Worm (Caenorhabditis elegans): ENCODE measurements around the gene T09B9.3.

Gene T09B9.3

DNA sequence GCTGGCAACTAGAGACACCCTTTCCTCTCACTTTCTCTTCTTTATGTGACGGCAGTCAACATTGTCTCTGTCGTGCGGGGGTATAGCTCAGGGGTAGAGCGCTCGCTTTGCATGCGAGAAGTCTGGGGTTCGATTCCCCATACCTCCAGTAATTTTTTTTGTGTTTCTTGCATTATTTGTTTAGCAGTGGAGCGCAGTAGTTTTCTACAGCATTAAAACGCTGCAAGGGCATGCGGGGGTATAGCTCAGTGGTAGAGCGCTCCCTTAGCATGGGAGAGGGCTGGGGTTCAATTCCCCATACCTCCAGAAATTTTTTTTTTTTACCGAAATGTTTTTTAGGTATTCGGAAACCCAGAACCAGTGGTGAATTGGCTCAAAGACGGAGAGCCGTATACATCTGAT is 17.7 kb downstream of the T09B9.3 start (continued):
- peak; percentile 81 for TF ChIP-seq tbx-7 (tag; optimal IDR thresholded peaks at IDR 0.05)
- peak; percentile 96 for TF ChIP-seq sox-4 (tag; optimal IDR thresholded peaks at IDR 0.05)
- peak; percentile 88 for TF ChIP-seq lim-6 (tag; optimal IDR thresholded peaks at IDR 0.05)
- TF ChIP-seq zip-5 (tag; optimal IDR thresholded peaks at IDR 0.05) = peak; percentile 86
- TF ChIP-seq fkh-6 (tag; optimal IDR thresholded peaks at IDR 0.05) = peak; percentile 96
- peak; percentile 95 for TF ChIP-seq fax-1 (tag; optimal IDR thresholded peaks at IDR 0.05)
- peak; percentile 98 for TF ChIP-seq pqm-1 (tag; optimal IDR thresholded peaks at IDR 0.05)
- TF ChIP-seq pha-2 (tag; optimal IDR thresholded peaks at IDR 0.05) = peak; percentile 93
- peak; percentile 78 for TF ChIP-seq fkh-10 (GFP tag; optimal IDR thresholded peaks at IDR 0.05)
- peak; percentile 80 for TF ChIP-seq ets-4 (tag; optimal IDR thresholded peaks at IDR 0.05)
- peak; percentile 79 for TF ChIP-seq ahr-1 (tag; optimal IDR thresholded peaks at IDR 0.05)
- TF ChIP-seq hlh-30 (tag; optimal IDR thresholded peaks at IDR 0.05; ENCODE audit: insufficient read depth) = peak; percentile 43
- TF ChIP-seq T23F11.4 (GFP tag; optimal IDR thresholded peaks at IDR 0.05) = peak; percentile 92
- peak; percentile 97 for TF ChIP-seq ceh-34 (tag; optimal IDR thresholded peaks at IDR 0.05)
- TF ChIP-seq ceh-30 (tag; optimal IDR thresholded peaks at IDR 0.05) = peak; percentile 73
- peak; percentile 94 for TF ChIP-seq K02D7.2 (tag; optimal IDR thresholded peaks at IDR 0.05)
- TF ChIP-seq mec-3 (tag; optimal IDR thresholded peaks at IDR 0.05; ENCODE audit: borderline replicate concordance) = peak; percentile 86
- TF ChIP-seq eyg-1 (tag; optimal IDR thresholded peaks at IDR 0.05) = peak; percentile 97
- TF ChIP-seq ttx-3 (tag; optimal IDR thresholded peaks at IDR 0.05) = peak; percentile 95

DNA sequence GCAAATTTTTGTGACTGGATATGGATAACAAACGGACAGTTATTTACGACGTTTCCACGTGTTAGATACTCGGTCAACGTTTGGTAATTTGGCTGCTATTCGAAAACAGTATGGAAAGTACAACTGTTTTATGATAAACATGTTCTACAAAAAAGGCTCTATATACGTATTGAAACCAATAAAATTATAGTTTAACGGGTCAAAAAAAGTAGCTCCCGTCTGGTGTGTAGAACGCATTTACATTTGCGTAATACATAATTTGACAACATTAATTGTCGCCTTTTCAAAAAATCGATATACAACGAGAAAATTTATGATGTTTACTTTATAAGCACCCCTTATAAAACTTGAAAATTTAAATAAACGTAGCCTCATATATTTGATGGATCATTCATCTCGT is 19.1 kb downstream of the T09B9.3 start:
- TF ChIP-seq ahr-1 (tag; optimal IDR thresholded peaks at IDR 0.05) (no peak), F13H6.1 (tag; optimal IDR thresholded peaks at IDR 0.05) (no peak), ets-4 (tag; optimal IDR thresholded peaks at IDR 0.05) (no peak), K02D7.2 (tag; optimal IDR thresholded peaks at IDR 0.05) (no peak), pqm-1 (tag; optimal IDR thresholded peaks at IDR 0.05) (no peak), sdc-2 (tag; optimal IDR thresholded peaks at IDR 0.05) (no peak), nhr-11 (tag; optimal IDR thresholded peaks at IDR 0.05) (no peak), rnt-1 (tag; optimal IDR thresholded peaks at IDR 0.05) (no peak), hlh-15 (tag; optimal IDR thresholded peaks at IDR 0.05) (no peak), pag-3 (tag; optimal IDR thresholded peaks at IDR 0.05; ENCODE audit: borderline replicate concordance) (no peak), npax-4 (tag; optimal IDR thresholded peaks at IDR 0.05) (no peak)

DNA sequence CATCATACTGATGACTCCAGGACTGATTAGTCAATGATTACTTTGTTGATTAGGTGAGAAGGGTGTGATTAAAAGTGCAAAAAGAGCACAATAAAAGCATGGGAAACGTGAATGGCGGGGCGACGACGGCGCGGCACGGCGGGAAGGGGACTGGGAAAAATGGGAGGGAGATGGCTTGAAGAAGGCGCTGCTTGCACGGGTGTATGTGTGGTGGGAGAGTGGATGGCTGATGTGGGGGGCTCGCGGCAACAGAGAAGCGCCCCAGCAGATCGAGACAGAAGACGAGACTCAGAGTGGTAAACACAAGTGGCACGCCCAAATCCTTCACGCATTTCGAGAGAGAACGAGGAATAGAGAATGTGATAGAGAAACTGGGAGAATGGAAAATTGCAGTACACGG is 23.4 kb downstream of the T09B9.3 start, which contains the start of gene F15G9.5:
Gene F15G9.5 (minus strand): TSS at position 159 of the 400 bp plus-strand sequence.
- no peak for TF ChIP-seq ceh-2 (tag; optimal IDR thresholded peaks at IDR 0.05)
- no peak for TF ChIP-seq zip-5 (tag; optimal IDR thresholded peaks at IDR 0.05)
- TF ChIP-seq tbx-2 (tag; optimal IDR thresholded peaks at IDR 0.05) = peak; percentile 39
- peak; percentile 63 for TF ChIP-seq ceh-34 (tag; optimal IDR thresholded peaks at IDR 0.05)
- no peak for TF ChIP-seq rnt-1 (tag; optimal IDR thresholded peaks at IDR 0.05)
- TF ChIP-seq T23F11.4 (GFP tag; optimal IDR thresholded peaks at IDR 0.05) = no peak
- TF ChIP-seq ets-4 (tag; optimal IDR thresholded peaks at IDR 0.05) = no peak
- no peak for TF ChIP-seq lim-6 (tag; optimal IDR thresholded peaks at IDR 0.05)
- peak; percentile 69 for TF ChIP-seq ceh-18 (tag; optimal IDR thresholded peaks at IDR 0.05)
- peak; percentile 0 for TF ChIP-seq F13H6.1 (tag; optimal IDR thresholded peaks at IDR 0.05)
- peak; percentile 29 for TF ChIP-seq sdc-2 (tag; optimal IDR thresholded peaks at IDR 0.05)
- no peak for TF ChIP-seq Y22D7AL.16 (tag; optimal IDR thresholded peaks at IDR 0.05)
- TF ChIP-seq hlh-30 (tag; optimal IDR thresholded peaks at IDR 0.05; ENCODE audit: insufficient read depth) = no peak
- no peak for TF ChIP-seq ztf-16 (tag; optimal IDR thresholded peaks at IDR 0.05)
- no peak for TF ChIP-seq K02D7.2 (tag; optimal IDR thresholded peaks at IDR 0.05)
- TF ChIP-seq ceh-24 (tag; optimal IDR thresholded peaks at IDR 0.05) = no peak
- no peak for TF ChIP-seq sox-2 (GFP tag; IDR thresholded peaks at IDR 0.05)
- TF ChIP-seq C08G9.2 (tag; optimal IDR thresholded peaks at IDR 0.05) = peak; percentile 30
- no peak for TF ChIP-seq hlh-13 (GFP tag; optimal IDR thresholded peaks at IDR 0.05)
- TF ChIP-seq pros-1 (tag; optimal IDR thresholded peaks at IDR 0.05) = no peak
- no peak for TF ChIP-seq pag-3 (tag; optimal IDR thresholded peaks at IDR 0.05; ENCODE audit: borderline replicate concordance)
- TF ChIP-seq mec-3 (tag; optimal IDR thresholded peaks at IDR 0.05; ENCODE audit: borderline replicate concordance) = no peak
- TF ChIP-seq ceh-30 (tag; optimal IDR thresholded peaks at IDR 0.05) = no peak
- no peak for TF ChIP-seq odd-2 (tag; optimal IDR thresholded peaks at IDR 0.05)
- no peak for TF ChIP-seq fkh-6 (tag; optimal IDR thresholded peaks at IDR 0.05)
- peak; percentile 0 for TF ChIP-seq unc-55 (GFP tag; optimal IDR thresholded peaks at IDR 0.05)
- TF ChIP-seq hlh-15 (tag; optimal IDR thresholded peaks at IDR 0.05) = no peak
- no peak for TF ChIP-seq pha-2 (tag; optimal IDR thresholded peaks at IDR 0.05)
- peak; percentile 12 for TF ChIP-seq nfya-1 (tag; optimal IDR thresholded peaks at IDR 0.05)
- no peak for TF ChIP-seq pat-9 (tag; optimal IDR thresholded peaks at IDR 0.05)
- TF ChIP-seq sox-4 (tag; optimal IDR thresholded peaks at IDR 0.05) = no peak
- no peak for TF ChIP-seq ama-1 (optimal IDR thresholded peaks at IDR 0.05)
- TF ChIP-seq K09A11.1 (tag; optimal IDR thresholded peaks at IDR 0.05; ENCODE audit: insufficient read depth) = no peak
- no peak for TF ChIP-seq fax-1 (tag; optimal IDR thresholded peaks at IDR 0.05)
- TF ChIP-seq tbx-7 (tag; optimal IDR thresholded peaks at IDR 0.05) = no peak
- TF ChIP-seq nhr-232 (tag; optimal IDR thresholded peaks at IDR 0.05) = no peak
- TF ChIP-seq ceh-14 (tag; optimal IDR thresholded peaks at IDR 0.05) = peak; percentile 45
- peak; percentile 35 for TF ChIP-seq ref-2 (tag; optimal IDR thresholded peaks at IDR 0.05)
- TF ChIP-seq syd-9 (tag; optimal IDR thresholded peaks at IDR 0.05) = peak; percentile 11

All from whole organism, late embryonic.